Worm (Caenorhabditis elegans): Measurements from ENCODE around the gene grsp-4.

DNA sequence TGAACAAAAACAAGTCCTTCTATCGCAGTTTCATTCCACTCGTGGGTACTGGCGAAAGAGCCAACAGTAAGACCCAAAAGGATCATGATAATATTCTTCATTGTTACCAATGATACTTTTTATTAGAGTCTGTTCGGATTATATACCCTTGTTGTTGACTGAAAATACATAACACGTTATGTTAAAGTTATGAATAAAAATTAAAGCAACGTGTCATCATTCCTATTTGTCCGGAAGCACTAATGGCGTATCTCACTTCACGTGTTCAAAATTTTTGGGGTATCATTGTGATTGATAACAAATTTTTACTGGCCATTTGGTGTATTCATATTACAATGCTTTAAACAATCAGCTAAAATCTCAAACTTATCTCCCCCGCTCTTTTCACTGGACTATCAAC is 23.3 kb upstream of the grsp-4 start, which contains the start of gene scl-26:
- no peak for TF ChIP-seq M03D4.4 (tag; optimal IDR thresholded peaks at IDR 0.05)
- no peak for TF ChIP-seq nhr-76 (tag; optimal IDR thresholded peaks at IDR 0.05)

Data from whole organism, mixed stage, embryonic.